Worm (Caenorhabditis elegans): Measurements from ENCODE around the gene F14E5.2.

- TF ChIP-seq him-1 (tag; optimal IDR thresholded peaks at IDR 0.05) (no peak), W03F9.2 (tag; optimal IDR thresholded peaks at IDR 0.05) (no peak)
Observed at ce11 chrII:8399997-8400396, 28.7 kb downstream of the F14E5.2 start.
